Worm (Caenorhabditis elegans) whole organism, L4 larva: Measurements from ENCODE around the gene lev-8.

Experiments used
- D1046.2 ChIP-seq: fragments of 200-800 bp; sonication (Bioruptor generic); IDR thresholded peaks from 2 replicates; pipeline ENCODE4 v1.3.6; 2022; ENCODE audit warnings: missing genetic modification characterization, missing compliant biosample characterization
- F26F4.8 ChIP-seq: fragments of 200-800 bp; sonication (Bioruptor generic); conservative IDR thresholded peaks from 2 replicates; pipeline ENCODE4 v1.3.6; 2022; ENCODE audit warnings: missing genetic modification characterization, missing compliant biosample characterization
- F37D6.2 ChIP-seq: sonication (generic microtip); optimal IDR thresholded peaks from 2 replicates; lab custom pipeline; 2016; ENCODE audit warnings: mild to moderate bottlenecking, missing genetic modification characterization, missing compliant biosample characterization
- ZK337.2 ChIP-seq: fragments of 200-800 bp; sonication (Bioruptor generic); IDR thresholded peaks from 2 replicates; pipeline ENCODE4 v1.3.6; 2022; ENCODE audit warnings: missing genetic modification reagents, missing genetic modification characterization, missing compliant biosample characterization
- ZK546.5 ChIP-seq, 2 experiments: sonication (generic microtip); optimal IDR thresholded peaks; 2 replicates each; lab custom pipeline; 2017; ENCODE audit warnings: missing biosample characterization in 2 of 2, missing genetic modification characterization in 2 of 2
- ama-1 ChIP-seq: fragments of 150-350 bp; optimal IDR thresholded peaks from 2 replicates; lab custom pipeline; 2014; ENCODE audit warnings: inconsistent platforms, mixed read lengths
- arid-1 ChIP-seq: fragments of 200-800 bp; sonication (Bioruptor generic); conservative IDR thresholded peaks from 2 replicates; pipeline ENCODE4 v1.3.6; 2022; ENCODE audit warnings: missing genetic modification reagents, missing genetic modification characterization, missing compliant biosample characterization
- ceh-20 ChIP-seq: fragments of 200-800 bp; sonication (Bioruptor generic); IDR thresholded peaks from 2 replicates; pipeline ENCODE4 v1.3.6; 2022; ENCODE audit warnings: missing genetic modification reagents, missing genetic modification characterization, missing compliant biosample characterization
- ceh-28 ChIP-seq: fragments of 150-350 bp; optimal IDR thresholded peaks from 2 replicates; lab custom pipeline; 2014; ENCODE audit warnings: missing biosample characterization, missing genetic modification reagents, missing genetic modification characterization
- ceh-44 ChIP-seq: fragments of 200-800 bp; sonication (Bioruptor generic); IDR thresholded peaks from 2 replicates; pipeline ENCODE4 v1.3.6; 2022; ENCODE audit warnings: missing genetic modification reagents, missing genetic modification characterization, missing compliant biosample characterization
- ceh-62 ChIP-seq: sonication (generic microtip); optimal IDR thresholded peaks from 2 replicates; lab custom pipeline; 2017; ENCODE audit warnings: missing biosample characterization, missing genetic modification characterization
- ces-1 ChIP-seq: fragments of 150-350 bp; sonication (generic microtip); optimal IDR thresholded peaks from 4 replicates; lab custom pipeline; 2014; ENCODE audit warnings: missing biosample characterization, missing genetic modification reagents, missing genetic modification characterization
- cey-2 ChIP-seq: sonication (generic microtip); optimal IDR thresholded peaks from 3 replicates; lab custom pipeline; 2017; ENCODE audit warnings: missing genetic modification characterization, mild to moderate bottlenecking, missing compliant biosample characterization, antibody characterized with exemption, borderline replicate concordance; ENCODE audit not compliant: insufficient read depth
- ctbp-1 ChIP-seq: fragments of 200-800 bp; sonication (Bioruptor generic); IDR thresholded peaks from 2 replicates; pipeline ENCODE4 v1.3.6; 2022; ENCODE audit warnings: missing genetic modification reagents, missing genetic modification characterization, missing compliant biosample characterization
- daf-16 ChIP-seq, 3 experiments: sonication (generic microtip); optimal IDR thresholded peaks; 2 replicates each; lab custom pipeline; 2016 to 2017; ENCODE audit warnings: missing genetic modification characterization in 3 of 3, missing genetic modification reagents in 3 of 3, mild to moderate bottlenecking in 2 of 3, missing compliant biosample characterization in 2 of 3, missing biosample characterization in 1 of 3, moderate library complexity in 1 of 3
- daf-19 ChIP-seq: fragments of 200-800 bp; sonication (Bioruptor generic); conservative IDR thresholded peaks from 2 replicates; pipeline ENCODE4 v1.3.6; 2022; ENCODE audit warnings: missing genetic modification characterization, missing compliant biosample characterization
- daf-8 ChIP-seq: fragments of 200-800 bp; sonication (Bioruptor generic); IDR thresholded peaks from 2 replicates; pipeline ENCODE4 v1.3.6; 2022; ENCODE audit warnings: missing genetic modification characterization, missing compliant biosample characterization
- duxl-1 ChIP-seq: sonication (generic microtip); optimal IDR thresholded peaks from 2 replicates; lab custom pipeline; 2016; ENCODE audit warnings: mild to moderate bottlenecking, missing genetic modification characterization, moderate library complexity, missing compliant biosample characterization; ENCODE audit not compliant: poor library complexity
- egl-43 ChIP-seq: fragments of 200-800 bp; sonication (Bioruptor generic); IDR thresholded peaks from 2 replicates; pipeline ENCODE4 v1.3.6; 2022; ENCODE audit warnings: missing genetic modification reagents, missing genetic modification characterization, missing compliant biosample characterization
- fkh-10 ChIP-seq: fragments of 150-350 bp; optimal IDR thresholded peaks from 2 replicates; lab custom pipeline; 2014; ENCODE audit warnings: missing biosample characterization, missing genetic modification reagents, missing genetic modification characterization
- gei-8 ChIP-seq: fragments of 200-800 bp; sonication (Bioruptor generic); optimal IDR thresholded peaks from 2 replicates; lab custom pipeline; 2018; ENCODE audit warnings: mild to moderate bottlenecking, missing genetic modification characterization, missing compliant biosample characterization
- lin-1 ChIP-seq: fragments of 200-800 bp; sonication (Bioruptor generic); IDR thresholded peaks from 2 replicates; pipeline ENCODE4 v1.3.6; 2022; ENCODE audit warnings: missing genetic modification reagents, missing genetic modification characterization, missing compliant biosample characterization
- lin-38 ChIP-seq: fragments of 200-800 bp; sonication (Bioruptor generic); IDR thresholded peaks from 2 replicates; pipeline ENCODE4 v1.3.6; 2022; ENCODE audit warnings: missing genetic modification reagents, missing genetic modification characterization, missing compliant biosample characterization
- lir-3 ChIP-seq: sonication (generic microtip); optimal IDR thresholded peaks from 2 replicates; lab custom pipeline; 2016; ENCODE audit warnings: mild to moderate bottlenecking, missing genetic modification characterization, missing compliant biosample characterization
- lsy-2 ChIP-seq, 2 experiments: fragments of 150-350 bp in 1 of 2; sonication (generic microtip) in 1 of 2; optimal IDR thresholded peaks; 2 replicates each; lab custom pipeline; 2014 to 2017; ENCODE audit warnings: missing biosample characterization in 2 of 2, missing genetic modification characterization in 2 of 2
- mdl-1 ChIP-seq, 2 experiments: fragments of 150-350 bp in 1 of 2; sonication (generic microtip) in 1 of 2; optimal IDR thresholded peaks; 2 replicates each; lab custom pipeline; 2014 to 2017; ENCODE audit warnings: missing biosample characterization in 2 of 2, missing genetic modification characterization in 2 of 2
- nhr-102 ChIP-seq: sonication (generic microtip); optimal IDR thresholded peaks from 2 replicates; lab custom pipeline; 2016; ENCODE audit warnings: mild to moderate bottlenecking, missing genetic modification characterization, moderate library complexity, missing compliant biosample characterization
- nhr-11 ChIP-seq: fragments of 150-350 bp; optimal IDR thresholded peaks from 2 replicates; lab custom pipeline; 2014; ENCODE audit warnings: missing biosample characterization, missing genetic modification characterization
- nhr-111 ChIP-seq: fragments of 200-800 bp; sonication (Bioruptor generic); optimal IDR thresholded peaks from 2 replicates; lab custom pipeline; 2018; ENCODE audit warnings: mild to moderate bottlenecking, missing genetic modification characterization, missing compliant biosample characterization
- nhr-25 ChIP-seq: sonication (generic microtip); optimal IDR thresholded peaks from 2 replicates; lab custom pipeline; 2017; ENCODE audit warnings: missing genetic modification characterization, mild to moderate bottlenecking, missing compliant biosample characterization, antibody characterized with exemption, moderate library complexity, borderline replicate concordance; ENCODE audit not compliant: insufficient read depth
- nhr-28 ChIP-seq: fragments of 150-350 bp; optimal IDR thresholded peaks from 2 replicates; lab custom pipeline; 2014; ENCODE audit warnings: missing biosample characterization, missing genetic modification characterization
- nhr-48 ChIP-seq: sonication (generic microtip); optimal IDR thresholded peaks from 2 replicates; lab custom pipeline; 2016; ENCODE audit warnings: mild to moderate bottlenecking, missing genetic modification characterization, missing compliant biosample characterization
- nhr-76 ChIP-seq: fragments of 150-350 bp; optimal IDR thresholded peaks from 2 replicates; lab custom pipeline; 2014; ENCODE audit warnings: missing biosample characterization, missing genetic modification characterization
- php-3 ChIP-seq: fragments of 200-800 bp; sonication (Bioruptor generic); IDR thresholded peaks from 2 replicates; pipeline ENCODE4 v1.3.6; 2022; ENCODE audit warnings: missing genetic modification reagents, missing genetic modification characterization, missing compliant biosample characterization
- rbr-2 ChIP-seq: sonication (generic microtip); optimal IDR thresholded peaks from 2 replicates; lab custom pipeline; 2016; ENCODE audit warnings: missing genotype, missing genetic modification characterization, missing compliant biosample characterization
- saeg-2 ChIP-seq: fragments of 200-800 bp; sonication (Bioruptor generic); IDR thresholded peaks from 2 replicates; pipeline ENCODE4 v1.3.6; 2022; ENCODE audit warnings: missing genetic modification reagents, missing genetic modification characterization, missing compliant biosample characterization
- sdz-12 ChIP-seq: fragments of 200-800 bp; sonication (Bioruptor generic); optimal IDR thresholded peaks from 2 replicates; lab custom pipeline; 2018; ENCODE audit warnings: mild to moderate bottlenecking, missing genetic modification characterization, missing compliant biosample characterization
- set-16 ChIP-seq: fragments of 200-800 bp; sonication (Bioruptor generic); IDR thresholded peaks from 2 replicates; pipeline ENCODE4 v1.3.6; 2022; ENCODE audit warnings: missing genetic modification reagents, missing genetic modification characterization, missing compliant biosample characterization
- snpc-1.2 ChIP-seq: fragments of 200-800 bp; sonication (Bioruptor generic); IDR thresholded peaks from 2 replicates; pipeline ENCODE4 v1.3.6; 2022; ENCODE audit warnings: missing genetic modification reagents, missing genetic modification characterization, missing compliant biosample characterization
- snpc-4 ChIP-seq: fragments of 150-350 bp; optimal IDR thresholded peaks from 2 replicates; lab custom pipeline; 2014; ENCODE audit warnings: missing biosample characterization, missing genetic modification characterization
- spr-1 ChIP-seq: sonication (generic microtip); optimal IDR thresholded peaks from 2 replicates; lab custom pipeline; 2016; ENCODE audit warnings: mild to moderate bottlenecking, missing genetic modification characterization, missing compliant biosample characterization
- spr-3 ChIP-seq: fragments of 200-800 bp; sonication (Bioruptor generic); optimal IDR thresholded peaks from 2 replicates; lab custom pipeline; 2018; ENCODE audit warnings: mild to moderate bottlenecking, missing genetic modification characterization, missing compliant biosample characterization
- tra-1 ChIP-seq: fragments of 200-800 bp; sonication (Bioruptor generic); IDR thresholded peaks from 2 replicates; pipeline ENCODE4 v1.3.6; 2022; ENCODE audit warnings: missing genetic modification reagents, missing genetic modification characterization, missing compliant biosample characterization
- unc-130 ChIP-seq: sonication (generic microtip); optimal IDR thresholded peaks from 2 replicates; lab custom pipeline; 2016; ENCODE audit warnings: missing genetic modification reagents, missing genetic modification characterization, missing compliant biosample characterization
- vab-7 ChIP-seq: fragments of 200-800 bp; sonication (Bioruptor generic); IDR thresholded peaks from 2 replicates; pipeline ENCODE4 v1.3.6; 2022; ENCODE audit warnings: missing genetic modification reagents, missing genetic modification characterization, missing compliant biosample characterization
- zag-1 ChIP-seq: fragments of 150-350 bp; optimal IDR thresholded peaks from 2 replicates; lab custom pipeline; 2014; ENCODE audit warnings: missing biosample characterization, missing genetic modification characterization
- zfp-3 ChIP-seq: fragments of 200-800 bp; sonication (Bioruptor generic); conservative IDR thresholded peaks from 2 replicates; pipeline ENCODE4 v1.3.6; 2022; ENCODE audit warnings: missing genetic modification reagents, missing genetic modification characterization, missing compliant biosample characterization
- zip-11 ChIP-seq: fragments of 200-800 bp; sonication (Bioruptor generic); IDR thresholded peaks from 2 replicates; pipeline ENCODE4 v1.3.6; 2022; ENCODE audit warnings: missing genetic modification characterization, missing compliant biosample characterization
- ztf-7 ChIP-seq: fragments of 150-350 bp; optimal IDR thresholded peaks from 2 replicates; lab custom pipeline; 2014; ENCODE audit warnings: missing biosample characterization, missing genetic modification characterization

lev-8 gene

ce11 chrX:11546445-11547275 lies 14.1 kb upstream of the lev-8 start, which contains the start of gene selt-1.1 (continued):
- TF ChIP-seq zag-1 (no peak), unc-130 (no peak), zip-11 (no peak), sdz-12 (GFP tag; lab: Kevin White, UChicago) (no peak), egl-43 (GFP tag; lab: Robert Waterston, UW) (no peak), ZK546.5 (tag; optimal IDR thresholded peaks at IDR 0.05; lab: Kevin White, UChicago) (no peak), F26F4.8 (GFP tag; lab: Robert Waterston, UW) (no peak), fkh-10 (GFP tag; lab: Kevin White, UChicago) (no peak), nhr-28 (peak; percentile 86), lir-3 (tag; lab: Kevin White, UChicago) (no peak), lsy-2 (tag; optimal IDR thresholded peaks at IDR 0.05; lab: Kevin White, UChicago) (peak in 1 of 2 experiments; percentile 33), daf-19 (no peak), duxl-1 (tag; lab: Kevin White, UChicago) (peak; percentile 40), saeg-2 (GFP tag; lab: Robert Waterston, UW) (no peak), spr-3 (GFP tag; lab: Kevin White, UChicago) (no peak), spr-1 (tag; lab: Kevin White, UChicago) (peak; percentile 14), zfp-3 (GFP tag; lab: Robert Waterston, UW) (no peak), F37D6.2 (tag; lab: Kevin White, UChicago) (no peak), daf-8 (GFP tag; lab: Robert Waterston, UW) (no peak), nhr-25 (peak; percentile 28), arid-1 (GFP tag; lab: Robert Waterston, UW) (no peak), ZK337.2 (GFP tag; lab: Robert Waterston, UW) (no peak), cey-2 (tag; lab: Kevin White, UChicago) (no peak), nhr-102 (peak; percentile 31), ztf-7 (tag; lab: Kevin White, UChicago) (peak; percentile 39), daf-16 (GFP tag; optimal IDR thresholded peaks at IDR 0.05; lab: Kevin White, UChicago) (no peak), daf-16 (tag; optimal IDR thresholded peaks at IDR 0.05; lab: Kevin White, UChicago) (peak; percentile 73), ceh-20 (GFP tag; lab: Robert Waterston, UW) (0 out of 2 replicates have a peak, but pooled peaks have one; percentile 32), nhr-11 (tag; lab: Kevin White, UChicago) (no peak), ctbp-1 (GFP tag; lab: Robert Waterston, UW) (no peak), php-3 (GFP tag; lab: Robert Waterston, UW) (no peak), snpc-4 (tag; lab: Kevin White, UChicago) (no peak), rbr-2 (tag; lab: Kevin White, UChicago) (peak; percentile 67), nhr-76 (no peak), snpc-1.2 (no peak), ama-1 (lab: Kevin White, UChicago) (no peak), tra-1 (GFP tag; lab: Robert Waterston, UW) (peak; percentile 48; the same call in 1 of the 2 replicates), ceh-62 (tag; lab: Kevin White, UChicago) (no peak), gei-8 (GFP tag; lab: Kevin White, UChicago) (no peak), nhr-48 (tag; lab: Kevin White, UChicago) (peak; percentile 43), ces-1 (GFP tag; lab: Kevin White, UChicago) (no peak), lin-1 (GFP tag; lab: Robert Waterston, UW) (peak; percentile 36; the same call in 1 of the 2 replicates), ceh-44 (GFP tag; lab: Robert Waterston, UW) (no peak), D1046.2 (no peak), mdl-1 (tag; optimal IDR thresholded peaks at IDR 0.05; lab: Kevin White, UChicago) (peak in 1 of 2 experiments; percentile 73), vab-7 (no peak), set-16 (GFP tag; lab: Robert Waterston, UW) (no peak), lin-38 (GFP tag; lab: Robert Waterston, UW) (no peak), ceh-28 (tag; lab: Kevin White, UChicago) (peak; percentile 5), nhr-111 (GFP tag; lab: Kevin White, UChicago) (no peak)
